Worm (Caenorhabditis elegans) whole organism, L4/young adult: ENCODE data around the gene C29F5.8.
A peak's percentile ranks its signal among the peaks of the same experiment; 100 is the strongest.

Source experiments
- W03F9.2 ChIP-seq: fragments of 150-350 bp; optimal IDR thresholded peaks from 2 replicates; lab custom pipeline; 2014; ENCODE audit warnings: missing biosample characterization, missing genetic modification characterization
- dao-5 ChIP-seq: sonication (generic microtip); optimal IDR thresholded peaks from 2 replicates; lab custom pipeline; 2016; ENCODE audit warnings: missing genotype, missing genetic modification characterization, moderate library complexity, missing compliant biosample characterization
- him-1 ChIP-seq: sonication (generic microtip); optimal IDR thresholded peaks from 2 replicates; lab custom pipeline; 2016; ENCODE audit warnings: missing genotype, missing genetic modification reagents, missing genetic modification characterization, missing compliant biosample characterization

The C29F5.8 gene

DNA sequence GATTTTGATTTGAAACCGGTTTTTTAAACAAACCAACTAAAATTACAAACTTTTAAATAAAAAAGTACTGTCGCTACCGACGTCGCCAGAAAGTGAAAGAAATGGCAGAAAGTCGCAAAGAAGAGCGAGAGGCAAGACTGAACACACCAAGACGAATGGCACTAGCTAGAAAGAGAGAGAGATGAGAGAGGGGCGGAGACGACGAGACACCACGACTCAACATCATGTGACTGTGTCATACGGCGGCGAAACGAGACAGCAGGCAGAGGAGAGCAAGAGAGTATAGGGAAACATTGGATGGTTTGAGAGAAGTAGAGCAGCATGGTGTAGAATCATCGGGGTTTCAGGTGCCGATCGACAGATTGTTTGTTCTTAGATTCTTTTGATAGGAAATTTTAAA lies 42.1 kb downstream of the C29F5.8 start:
- peak; percentile 78 for TF ChIP-seq dao-5
- TF ChIP-seq him-1: peak; percentile 18
- TF ChIP-seq W03F9.2 (tag; lab: Kevin White, UChicago): peak; percentile 66

DNA sequence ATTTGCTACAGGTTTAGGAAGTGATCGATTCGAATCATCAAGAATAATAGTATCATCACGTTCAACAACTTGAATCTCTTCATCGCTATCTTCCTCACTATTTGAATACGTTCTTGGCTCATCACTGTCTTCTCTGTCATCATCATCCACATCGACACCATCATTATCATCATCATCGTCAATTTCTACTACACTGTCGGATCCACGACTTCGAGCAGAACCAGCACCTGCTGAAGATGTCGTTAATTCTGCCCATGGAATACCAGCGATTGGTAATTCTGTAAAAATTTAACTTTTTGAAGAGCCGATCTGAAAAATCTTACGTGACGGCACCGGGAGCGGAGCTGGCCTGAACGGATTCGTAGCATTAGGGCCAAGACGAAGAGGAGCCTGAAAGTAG lies 43.7 kb downstream of the C29F5.8 start:
- TF ChIP-seq dao-5 (no peak), W03F9.2 (tag; lab: Kevin White, UChicago) (no peak), him-1 (no peak)

DNA sequence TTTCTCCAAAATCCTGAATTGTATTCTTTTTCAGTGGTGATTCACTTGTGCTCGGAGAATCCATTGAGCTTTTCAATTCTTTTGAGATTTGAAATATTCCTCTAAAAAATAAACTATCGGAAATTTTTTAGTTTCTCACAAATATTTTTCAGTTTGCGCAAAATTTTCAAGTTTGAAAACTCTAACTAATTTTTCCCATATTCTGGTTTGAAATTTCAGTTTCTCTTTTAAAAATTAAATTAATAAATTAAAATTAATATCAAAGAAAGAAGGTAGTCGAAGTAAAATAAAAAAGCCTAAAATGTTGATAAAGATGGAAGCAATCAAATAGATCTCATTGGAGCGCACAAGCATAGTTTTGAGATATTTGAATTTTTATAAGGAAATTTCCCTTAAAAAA lies 45.7 kb downstream of the C29F5.8 start, which contains the start of gene C32D5.10:
C32D5.10 (minus strand) TSS at position 101 of the 400 bp plus-strand sequence.
- no peak for TF ChIP-seq W03F9.2 (tag; lab: Kevin White, UChicago)

DNA sequence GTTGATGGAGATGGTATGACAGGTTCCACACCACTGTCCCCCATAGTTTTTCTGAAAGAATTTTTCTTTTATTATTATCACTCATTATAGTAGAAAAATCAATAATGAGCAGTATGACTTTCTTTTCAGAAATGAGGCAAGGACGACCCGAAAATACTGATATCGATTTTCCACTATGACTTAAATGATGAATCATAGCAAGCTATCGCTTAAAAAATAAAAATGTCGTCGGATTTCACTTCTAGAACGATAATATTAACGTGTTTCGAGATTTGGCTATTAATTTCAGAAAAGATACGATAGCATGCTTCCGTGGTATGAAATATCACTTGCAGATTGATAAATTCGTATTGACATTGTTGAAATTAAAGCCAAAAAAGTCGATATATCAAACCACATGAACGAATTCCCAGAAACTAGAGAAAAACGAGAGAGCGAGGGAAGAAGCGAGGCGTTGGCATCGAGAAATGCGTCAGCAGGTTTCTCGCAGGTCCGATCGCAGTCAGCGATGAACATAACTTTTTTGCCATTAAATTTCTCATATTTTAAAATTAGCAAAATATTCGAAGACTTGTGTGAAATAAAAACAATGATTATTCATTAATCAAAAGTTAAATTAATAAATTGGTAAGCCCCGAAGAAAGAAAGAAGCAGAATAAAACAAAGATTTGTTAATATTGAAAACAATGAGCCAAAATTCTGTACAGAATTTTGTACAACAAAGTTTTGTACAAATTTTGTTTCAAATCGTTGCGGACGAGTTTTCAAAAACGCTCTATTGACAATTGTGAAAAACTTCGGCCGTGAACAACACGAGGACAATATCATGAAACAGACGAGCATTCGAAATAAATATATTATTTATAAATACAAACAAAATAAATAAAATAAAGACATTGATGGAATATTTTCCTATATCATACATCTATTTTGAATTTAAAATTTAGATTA lies 49.4 kb downstream of the C29F5.8 start, which contains the start of gene C32D5.11:
C32D5.11 (minus strand) TSS at position 51 of the 951 bp plus-strand sequence.
- TF ChIP-seq W03F9.2 (tag; lab: Kevin White, UChicago) (peak; percentile 73), dao-5 (no peak)
